Fruit fly (Drosophila melanogaster): Measurements from ENCODE around the gene RpS4.

Gene RpS4

dm6 chr3L:13015195-13015822 is 26.2 kb upstream of the RpS4 start, which contains the start of gene MICAL-like (continued):
- peak; percentile 61 for TF ChIP-seq zen (tag; optimal IDR thresholded peaks at IDR 0.05)
- TF ChIP-seq slou (GFP tag; optimal IDR thresholded peaks at IDR 0.05), result no peak
- TF ChIP-seq CG12769 (tag; optimal IDR thresholded peaks at IDR 0.05), result no peak
- TF ChIP-seq chinmo (GFP tag; IDR thresholded peaks at IDR 0.05; ENCODE audit: partially characterized antibody), result peak; percentile 80; the same call in 2 of the 4 replicates

dm6 chr3L:13015823-13016465 is 25.6 kb upstream of the RpS4 start, which contains the start of gene CG11267:
CG11267 (plus strand) TSS chr3L:13016050.
- TF ChIP-seq Abd-B (GFP tag; optimal IDR thresholded peaks at IDR 0.05) (peak; percentile 83), peb (GFP tag; IDR thresholded peaks at IDR 0.05) (peak; percentile 73), CG4424 (GFP tag; optimal IDR thresholded peaks at IDR 0.05) (peak; percentile 85), CG9609 (GFP tag; optimal IDR thresholded peaks at IDR 0.05) (peak; percentile 77), ind (GFP tag; optimal IDR thresholded peaks at IDR 0.05) (peak; percentile 89), CG7963 (GFP tag; IDR thresholded peaks at IDR 0.05; ENCODE audit: partially characterized antibody) (no peak), sna (GFP tag; IDR thresholded peaks at IDR 0.05; ENCODE audit: partially characterized antibody) (no peak), CG2875 (GFP tag; optimal IDR thresholded peaks at IDR 0.05) (peak; percentile 48), CG12071 (GFP tag; optimal IDR thresholded peaks at IDR 0.05) (peak; percentile 85), CG18619 (GFP tag; optimal IDR thresholded peaks at IDR 0.05) (peak; percentile 73), Bdp1 (GFP tag; optimal IDR thresholded peaks at IDR 0.05) (peak; percentile 56), bigmax (GFP tag; optimal IDR thresholded peaks at IDR 0.05) (no peak), GATAe (GFP tag; conservative IDR thresholded peaks at IDR 0.05) (peak; percentile 76), tio (GFP tag; optimal IDR thresholded peaks at IDR 0.05) (peak; percentile 65), Ravus (GFP tag; IDR thresholded peaks at IDR 0.05) (peak; percentile 57), Blimp-1 (GFP tag; optimal IDR thresholded peaks at IDR 0.05) (peak; percentile 78), crp (GFP tag; optimal IDR thresholded peaks at IDR 0.05) (no peak), CG11723 (GFP tag; optimal IDR thresholded peaks at IDR 0.05) (peak; percentile 49), CG12155 (GFP tag; optimal IDR thresholded peaks at IDR 0.05) (peak; percentile 68), Ets97D (GFP tag; optimal IDR thresholded peaks at IDR 0.05) (peak; percentile 70), gfzf (GFP tag; optimal IDR thresholded peaks at IDR 0.05) (peak; percentile 63), CG1024 (GFP tag; IDR thresholded peaks at IDR 0.05) (peak; percentile 91), CG10654 (GFP tag; optimal IDR thresholded peaks at IDR 0.05) (peak; percentile 86), CG32767 (GFP tag; IDR thresholded peaks at IDR 0.05) (peak; percentile 62), Dip2 (GFP tag; IDR thresholded peaks at IDR 0.05) (peak; percentile 29; the same call in 1 of the 2 replicates), esg (GFP tag; conservative IDR thresholded peaks at IDR 0.05) (peak; percentile 93), wek (GFP tag; optimal IDR thresholded peaks at IDR 0.05) (peak; percentile 74), mld (GFP tag; IDR thresholded peaks at IDR 0.05; ENCODE audit: partially characterized antibody) (no peak), CG11085 (GFP tag; IDR thresholded peaks at IDR 0.05) (peak; percentile 81), pum (GFP tag; optimal IDR thresholded peaks at IDR 0.05) (peak; percentile 67), Atf3 (GFP tag; optimal IDR thresholded peaks at IDR 0.05) (peak; percentile 53), knrl (GFP tag; IDR thresholded peaks at IDR 0.05; ENCODE audit: partially characterized antibody) (no peak), Ptx1 (GFP tag; IDR thresholded peaks at IDR 0.05) (peak; percentile 86), ATbp (GFP tag; optimal IDR thresholded peaks at IDR 0.05) (peak; percentile 74), CG31365 (tag; optimal IDR thresholded peaks at IDR 0.05) (peak; percentile 69), bcd (GFP tag; optimal IDR thresholded peaks at IDR 0.05) (peak; percentile 84), Atf6 (GFP tag; IDR thresholded peaks at IDR 0.05) (peak; percentile 93), CG13894 (tag; optimal IDR thresholded peaks at IDR 0.05) (peak; percentile 89), CG3407 (GFP tag; optimal IDR thresholded peaks at IDR 0.05) (peak; percentile 43), Myb (GFP tag; optimal IDR thresholded peaks at IDR 0.05) (peak; percentile 54), bab2 (GFP tag; optimal IDR thresholded peaks at IDR 0.05) (peak; percentile 80), toy (GFP tag; IDR thresholded peaks at IDR 0.05) (peak; percentile 68; the same call in 1 of the 2 replicates)
